Worm (Caenorhabditis elegans): ENCODE measurements around the gene W01B6.4.

ce11 chrIV:10056138-10056537, 19.1 kb upstream of the W01B6.4 start, which contains the start of gene T04B2.7:
- TF ChIP-seq ama-1 (optimal IDR thresholded peaks at IDR 0.05) = no peak
- no peak for TF ChIP-seq aly-1 (tag; optimal IDR thresholded peaks at IDR 0.05)
- TF ChIP-seq flt-1 (GFP tag; IDR thresholded peaks at IDR 0.05) = no peak
